Fruit fly (Drosophila melanogaster): ENCODE data around the gene Taf9.

Taf9 gene

DNA sequence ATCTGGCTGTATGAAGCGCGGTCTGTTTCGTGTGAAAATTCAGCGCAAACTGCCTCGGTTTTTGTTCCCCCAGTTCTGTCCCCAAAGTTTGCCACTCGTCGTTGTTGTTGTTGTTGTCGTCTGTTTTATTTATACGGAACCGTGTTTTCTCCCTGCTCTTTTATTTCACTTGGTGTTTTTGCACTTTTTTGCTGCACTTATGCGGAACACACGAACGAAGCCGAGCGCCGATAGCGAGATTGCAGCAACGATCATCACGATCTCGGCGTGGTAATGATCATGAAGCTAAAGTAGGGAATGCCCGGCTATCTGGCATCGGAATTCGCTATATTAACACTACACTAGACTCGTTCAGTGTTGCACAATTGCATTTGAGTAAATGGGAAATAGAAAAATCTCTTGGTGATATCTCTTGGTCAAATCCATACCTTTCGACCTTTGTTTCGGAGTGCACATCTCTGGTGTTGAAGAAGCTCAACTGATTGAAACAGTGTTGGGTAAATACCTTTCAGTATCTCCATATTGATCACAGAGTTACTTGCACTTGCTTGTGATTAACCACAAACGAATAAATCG is 33.1 kb downstream of the Taf9 start:
- TF ChIP-seq psq (optimal IDR thresholded peaks at IDR 0.05), result no peak
- TF ChIP-seq ttk (optimal IDR thresholded peaks at IDR 0.05), result no peak
- TF ChIP-seq Myc (optimal IDR thresholded peaks at IDR 0.05), result no peak
- TF ChIP-seq Sin3A (optimal IDR thresholded peaks at IDR 0.05), result no peak
- TF ChIP-seq insv (optimal IDR thresholded peaks at IDR 0.05), result no peak
- TF ChIP-seq h (optimal IDR thresholded peaks at IDR 0.05), result no peak

DNA sequence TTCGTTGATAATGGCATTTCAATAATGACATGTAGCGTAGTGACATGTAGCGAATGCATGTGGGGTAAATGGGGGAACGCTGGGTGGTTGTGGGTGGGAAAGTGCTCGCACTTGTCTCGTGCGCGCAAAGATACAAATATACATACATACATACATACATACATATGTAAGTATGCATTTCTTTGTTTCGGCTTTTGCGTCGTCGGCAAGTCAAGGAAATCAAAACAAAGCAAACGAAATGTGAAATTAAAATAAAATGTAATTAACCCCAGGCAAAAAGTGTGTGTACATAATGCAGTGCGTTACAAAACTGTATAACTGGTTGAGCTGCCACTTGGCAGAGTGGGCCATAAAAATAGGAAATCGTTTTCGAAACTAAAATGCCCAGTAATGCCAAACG is 33.7 kb downstream of the Taf9 start:
- no peak for TF ChIP-seq psq (optimal IDR thresholded peaks at IDR 0.05)
- TF ChIP-seq Sin3A (optimal IDR thresholded peaks at IDR 0.05), result no peak
- no peak for TF ChIP-seq Myc (optimal IDR thresholded peaks at IDR 0.05)
- TF ChIP-seq insv (optimal IDR thresholded peaks at IDR 0.05), result no peak
- TF ChIP-seq h (optimal IDR thresholded peaks at IDR 0.05), result no peak
- TF ChIP-seq ttk (optimal IDR thresholded peaks at IDR 0.05), result no peak

DNA sequence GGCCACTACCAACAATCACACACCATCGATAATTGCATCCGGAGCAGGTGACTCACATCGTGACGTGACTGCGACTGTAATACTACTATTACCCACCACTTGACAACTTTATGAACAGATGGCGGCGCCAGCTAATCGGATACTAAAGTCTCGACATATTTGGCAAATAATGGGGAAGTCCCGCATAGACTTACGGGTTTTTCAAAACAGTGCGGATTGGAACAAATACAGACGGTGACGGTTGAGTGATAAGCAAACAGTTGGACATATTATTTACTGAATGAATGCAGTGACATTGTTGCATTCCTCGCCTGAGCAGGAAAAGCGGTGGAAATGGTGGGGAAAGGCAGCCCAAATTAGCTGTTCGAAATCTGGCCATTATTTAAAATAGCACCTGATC is 34.6 kb downstream of the Taf9 start:
- TF ChIP-seq insv (optimal IDR thresholded peaks at IDR 0.05) (no peak), psq (optimal IDR thresholded peaks at IDR 0.05) (no peak), Sin3A (optimal IDR thresholded peaks at IDR 0.05) (no peak), h (optimal IDR thresholded peaks at IDR 0.05) (no peak), ttk (optimal IDR thresholded peaks at IDR 0.05) (no peak)

DNA sequence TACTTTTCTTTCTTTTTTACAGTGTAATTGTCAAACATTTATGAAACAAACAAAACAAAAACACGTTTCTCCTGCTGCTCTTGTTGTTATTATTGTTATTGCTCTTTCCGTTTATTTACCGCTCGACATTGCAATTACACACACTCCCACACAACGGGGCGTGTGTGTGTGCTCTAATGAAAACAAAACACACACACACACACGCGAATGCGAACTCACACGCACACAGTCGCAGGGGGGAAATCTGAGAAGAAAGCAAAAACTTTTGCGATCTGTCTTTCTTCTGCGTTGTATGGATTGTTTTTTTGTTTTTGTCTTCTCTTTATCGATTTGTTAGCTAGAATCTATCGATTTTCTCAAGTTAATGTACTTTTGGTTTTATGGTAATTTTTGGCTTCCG is 36.0 kb downstream of the Taf9 start:
- TF ChIP-seq ttk (optimal IDR thresholded peaks at IDR 0.05), result no peak
- TF ChIP-seq insv (optimal IDR thresholded peaks at IDR 0.05), result no peak
- no peak for TF ChIP-seq psq (optimal IDR thresholded peaks at IDR 0.05)
- TF ChIP-seq h (optimal IDR thresholded peaks at IDR 0.05), result no peak
- TF ChIP-seq Sin3A (optimal IDR thresholded peaks at IDR 0.05), result no peak
- no peak for TF ChIP-seq Myc (optimal IDR thresholded peaks at IDR 0.05)

- no peak for TF ChIP-seq Myc (optimal IDR thresholded peaks at IDR 0.05)
- no peak for TF ChIP-seq insv (optimal IDR thresholded peaks at IDR 0.05)
- TF ChIP-seq ttk (optimal IDR thresholded peaks at IDR 0.05), result no peak
- TF ChIP-seq Sin3A (optimal IDR thresholded peaks at IDR 0.05), result no peak
These were observed 36.7 kb downstream of the Taf9 start for dm6 chrX:17878632-17879033.

DNA sequence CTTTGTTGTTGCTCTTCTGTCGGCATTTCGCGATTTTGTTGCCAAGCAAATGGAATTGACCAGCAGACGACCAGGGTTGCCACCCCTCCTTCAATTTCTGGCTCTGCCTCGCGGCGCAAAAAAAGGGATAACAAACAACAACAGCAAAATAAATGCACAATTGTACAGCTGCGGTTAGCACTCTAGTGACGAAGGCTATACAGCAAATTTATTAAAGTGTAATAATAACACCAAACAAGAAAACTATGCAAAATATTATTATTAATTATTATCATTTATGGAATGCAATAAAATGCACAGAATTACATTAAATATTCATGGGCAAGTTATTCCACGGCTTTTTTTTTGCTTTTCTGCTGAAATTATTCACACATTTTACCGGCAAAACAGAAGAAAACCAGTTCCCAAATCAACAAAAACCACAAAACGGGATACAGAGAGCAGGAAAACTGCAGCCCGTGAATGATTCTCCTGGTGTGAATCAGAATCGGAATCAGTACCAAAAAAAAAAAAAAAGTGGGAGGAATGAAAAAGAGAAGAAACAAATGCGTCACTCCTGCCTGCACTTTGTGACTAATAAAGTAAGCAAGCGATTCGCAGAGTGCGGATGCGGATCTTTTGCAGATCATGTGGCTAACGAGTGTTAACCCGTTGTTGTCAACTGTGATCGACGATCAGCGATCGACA is 37.4 kb downstream of the Taf9 start:
- no peak for TF ChIP-seq ttk (optimal IDR thresholded peaks at IDR 0.05)

DNA sequence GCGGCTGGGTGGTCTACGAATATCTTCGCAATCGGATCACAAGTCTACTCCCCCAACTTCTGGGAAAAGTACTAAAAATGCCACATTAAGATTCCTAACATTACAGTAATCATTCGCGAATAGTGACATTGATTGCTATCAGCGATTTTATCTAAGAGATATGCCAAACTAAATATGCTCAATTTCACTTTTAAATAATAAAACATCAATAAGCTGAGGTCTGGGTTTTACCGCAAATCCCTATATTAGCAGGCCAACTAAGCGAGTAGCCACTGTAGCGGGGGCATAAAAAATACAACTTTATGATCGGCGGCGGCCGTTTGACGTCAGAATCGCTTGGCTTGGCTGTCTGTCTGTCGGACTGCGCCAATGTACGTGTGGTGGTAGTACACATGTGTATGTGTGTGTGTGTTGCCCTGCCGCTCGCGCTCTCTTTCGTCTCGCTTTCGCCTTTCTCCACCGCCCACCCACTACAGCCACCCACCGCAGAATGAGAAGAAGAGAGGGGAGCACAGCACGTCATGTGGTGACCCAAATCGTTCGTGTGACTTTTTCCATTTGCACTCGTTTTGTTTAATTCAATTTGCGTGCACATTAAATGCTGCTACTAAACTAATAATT is 38.4 kb downstream of the Taf9 start:
- TF ChIP-seq h (optimal IDR thresholded peaks at IDR 0.05) (no peak), Sin3A (optimal IDR thresholded peaks at IDR 0.05) (no peak), ttk (optimal IDR thresholded peaks at IDR 0.05) (no peak), Myc (optimal IDR thresholded peaks at IDR 0.05) (no peak), insv (optimal IDR thresholded peaks at IDR 0.05) (no peak), psq (optimal IDR thresholded peaks at IDR 0.05) (no peak)

DNA sequence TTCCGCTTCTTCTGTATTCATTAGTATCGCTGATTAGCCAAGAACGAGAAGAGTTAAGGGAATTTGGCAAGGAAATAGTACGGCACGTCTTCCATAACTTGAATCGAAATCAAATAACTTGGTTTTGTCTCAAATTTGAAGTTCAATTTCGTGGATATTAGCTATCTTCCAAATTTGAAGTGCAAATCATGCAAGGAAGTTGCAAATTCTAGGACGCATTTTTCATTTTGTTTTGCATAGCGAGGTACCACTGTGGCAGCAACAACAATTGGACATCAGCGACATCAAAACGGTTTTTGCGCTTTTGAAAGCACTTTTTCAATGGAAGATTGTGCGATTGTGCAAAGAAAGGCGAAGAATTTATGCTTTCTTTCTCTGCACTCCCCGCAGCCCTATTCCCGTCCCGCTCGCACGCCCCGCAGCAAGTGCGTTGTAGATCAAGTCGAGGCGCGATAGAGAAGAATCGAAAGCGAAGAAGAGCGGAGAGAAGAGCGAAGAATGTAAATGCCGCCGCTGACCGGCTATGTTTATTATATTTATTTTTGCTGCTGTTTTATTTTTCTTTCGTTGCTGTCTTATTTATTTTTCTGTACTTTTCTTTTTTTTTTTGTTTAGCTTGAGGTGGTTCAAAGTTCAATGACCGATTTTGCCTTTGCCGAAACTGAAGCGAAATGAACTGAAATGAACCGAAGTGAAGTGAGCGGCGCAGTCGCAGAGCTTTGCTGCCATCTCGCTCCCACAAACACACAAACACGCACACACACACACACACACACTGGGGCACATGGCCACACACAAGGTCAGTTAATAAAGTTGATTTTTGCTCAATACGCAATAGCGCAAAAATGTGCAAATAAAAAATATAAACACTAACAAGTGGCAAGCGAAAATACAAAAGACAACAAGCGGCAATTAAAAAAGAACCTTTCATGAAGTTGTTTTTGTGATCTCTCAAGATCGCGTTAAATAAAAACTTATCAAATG is 39.5 kb downstream of the Taf9 start:
- TF ChIP-seq psq (optimal IDR thresholded peaks at IDR 0.05) (no peak), h (optimal IDR thresholded peaks at IDR 0.05) (no peak), Myc (optimal IDR thresholded peaks at IDR 0.05) (no peak), Sin3A (optimal IDR thresholded peaks at IDR 0.05) (no peak), ttk (optimal IDR thresholded peaks at IDR 0.05) (no peak), insv (optimal IDR thresholded peaks at IDR 0.05) (no peak)

DNA sequence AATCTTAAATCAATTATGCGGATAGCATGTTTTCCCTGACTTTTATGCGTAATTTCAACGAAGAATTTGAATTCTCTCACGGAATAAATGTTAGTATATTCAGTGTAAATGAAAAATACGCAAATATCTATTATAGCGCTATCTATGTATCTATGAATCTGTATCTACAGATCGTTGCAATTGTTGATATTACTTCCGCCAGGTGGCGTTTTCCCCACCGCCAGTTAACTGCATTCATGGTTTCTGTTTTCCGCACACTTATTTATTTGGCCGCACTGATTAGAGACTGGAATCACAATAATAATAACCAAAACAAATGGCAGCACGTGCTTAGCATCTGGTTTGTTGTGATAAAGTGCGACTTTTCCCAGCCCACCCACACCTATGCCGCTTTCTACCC is 40.8 kb downstream of the Taf9 start:
- TF ChIP-seq h (optimal IDR thresholded peaks at IDR 0.05) (no peak), Myc (optimal IDR thresholded peaks at IDR 0.05) (no peak), ttk (optimal IDR thresholded peaks at IDR 0.05) (no peak), psq (optimal IDR thresholded peaks at IDR 0.05) (no peak), insv (optimal IDR thresholded peaks at IDR 0.05) (no peak)

dm6 chrX:17883418-17883817 is 41.5 kb downstream of the Taf9 start, which contains the start of gene CG12985:
Gene CG12985, plus strand, starts transcription at chrX:17883718.
- TF ChIP-seq Sin3A (optimal IDR thresholded peaks at IDR 0.05) (no peak), Myc (optimal IDR thresholded peaks at IDR 0.05) (no peak), psq (optimal IDR thresholded peaks at IDR 0.05) (no peak), insv (optimal IDR thresholded peaks at IDR 0.05) (no peak), h (optimal IDR thresholded peaks at IDR 0.05) (no peak), ttk (optimal IDR thresholded peaks at IDR 0.05) (no peak)

DNA sequence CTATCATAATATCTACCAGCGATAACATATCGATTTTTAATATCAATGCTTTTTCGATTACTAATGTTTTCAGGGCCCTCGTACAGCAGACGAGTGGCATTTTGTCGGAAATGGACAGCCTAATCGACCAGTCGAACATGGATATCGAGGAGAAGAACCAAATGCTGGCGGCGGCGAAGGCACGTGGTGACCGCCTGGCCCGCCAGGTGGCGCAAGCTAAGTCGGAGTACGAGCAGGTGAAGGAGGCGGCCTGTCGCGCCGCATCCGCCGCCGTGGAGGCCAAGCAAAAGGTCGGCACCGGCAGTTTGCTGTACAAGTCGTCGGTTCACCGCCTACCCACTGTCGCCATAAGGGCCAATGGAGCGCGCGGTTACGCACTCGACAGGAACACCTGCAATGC is 42.6 kb downstream of the Taf9 start:
- no peak for TF ChIP-seq h (optimal IDR thresholded peaks at IDR 0.05)
- no peak for TF ChIP-seq Sin3A (optimal IDR thresholded peaks at IDR 0.05)
- no peak for TF ChIP-seq Myc (optimal IDR thresholded peaks at IDR 0.05)
- TF ChIP-seq ttk (optimal IDR thresholded peaks at IDR 0.05), result no peak
- no peak for TF ChIP-seq insv (optimal IDR thresholded peaks at IDR 0.05)
- no peak for TF ChIP-seq psq (optimal IDR thresholded peaks at IDR 0.05)

- TF ChIP-seq insv (optimal IDR thresholded peaks at IDR 0.05), result no peak
- TF ChIP-seq ttk (optimal IDR thresholded peaks at IDR 0.05), result no peak
- TF ChIP-seq Myc (optimal IDR thresholded peaks at IDR 0.05), result no peak
- no peak for TF ChIP-seq h (optimal IDR thresholded peaks at IDR 0.05)
- no peak for TF ChIP-seq psq (optimal IDR thresholded peaks at IDR 0.05)
- TF ChIP-seq Sin3A (optimal IDR thresholded peaks at IDR 0.05), result no peak
These were observed 43.3 kb downstream of the Taf9 start for dm6 chrX:17885295-17885694.

Data from Kc167 (cell line).